Worm (Caenorhabditis elegans): ENCODE data around the gene Y38C1AA.6.

Gene Y38C1AA.6

ce11 chrIV:178696-179095, 16.1 kb downstream of the Y38C1AA.6 start, which contains the start of gene tcl-2:
Gene tcl-2, plus strand, starts transcription at chrIV:179083.
- TF ChIP-seq somi-1 (GFP tag; optimal IDR thresholded peaks at IDR 0.05) (no peak), Y53F4B.3 (GFP tag; IDR thresholded peaks at IDR 0.05) (no peak), let-607 (tag; optimal IDR thresholded peaks at IDR 0.05) (no peak), F39B2.1 (GFP tag; IDR thresholded peaks at IDR 0.05) (no peak), T07F8.4 (tag; optimal IDR thresholded peaks at IDR 0.05) (no peak), egrh-3 (GFP tag; IDR thresholded peaks at IDR 0.05) (no peak)

ce11 chrIV:179700-180099, 17.1 kb downstream of the Y38C1AA.6 start:
- no peak for TF ChIP-seq hlh-12 (tag; optimal IDR thresholded peaks at IDR 0.05)
- no peak for TF ChIP-seq dox-1 (GFP tag; IDR thresholded peaks at IDR 0.05)
- TF ChIP-seq snpc-3.4 (tag; optimal IDR thresholded peaks at IDR 0.05), result no peak
- TF ChIP-seq B0261.1 (tag; optimal IDR thresholded peaks at IDR 0.05), result no peak
- no peak for TF ChIP-seq him-1 (tag; optimal IDR thresholded peaks at IDR 0.05)
- no peak for TF ChIP-seq Y95B8A.8 (GFP tag; IDR thresholded peaks at IDR 0.05)
- TF ChIP-seq F49E8.2 (tag; optimal IDR thresholded peaks at IDR 0.05; ENCODE audit: insufficient read depth), result no peak
- no peak for TF ChIP-seq nhr-80 (tag; optimal IDR thresholded peaks at IDR 0.05)
- no peak for TF ChIP-seq dpl-1 (GFP tag; optimal IDR thresholded peaks at IDR 0.05)
- TF ChIP-seq cebp-2 (GFP tag; IDR thresholded peaks at IDR 0.05), result no peak
- no peak for TF ChIP-seq ceh-91 (GFP tag; IDR thresholded peaks at IDR 0.05)

DNA sequence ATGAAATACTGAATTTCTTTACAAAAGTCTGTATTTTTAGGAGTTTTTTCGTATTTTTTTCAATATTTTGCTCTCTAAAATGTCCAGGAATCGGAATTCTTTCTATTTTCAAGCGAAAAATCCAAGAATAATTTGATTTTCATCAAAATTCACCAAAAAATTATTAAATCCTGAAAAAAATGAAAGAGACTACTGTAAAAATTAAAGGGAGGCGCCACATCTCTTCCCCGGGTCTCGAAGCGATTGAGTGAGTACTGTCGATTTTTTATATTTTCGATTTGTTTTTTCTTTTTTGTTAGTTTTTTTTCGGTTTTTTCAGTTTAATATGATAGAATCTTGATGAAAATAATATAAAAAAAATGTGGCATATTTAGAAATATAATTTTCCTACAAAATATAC, 20.9 kb downstream of the Y38C1AA.6 start:
- peak; percentile 79 for TF ChIP-seq F33H1.4 (GFP tag; IDR thresholded peaks at IDR 0.05)
- TF ChIP-seq ZK185.1 (tag; optimal IDR thresholded peaks at IDR 0.05; ENCODE audit: poor library complexity, severe bottlenecking), result no peak
- no peak for TF ChIP-seq hmg-20 (GFP tag; IDR thresholded peaks at IDR 0.05)
- no peak for TF ChIP-seq unc-62 (GFP tag; optimal IDR thresholded peaks at IDR 0.05)
- no peak for TF ChIP-seq B0336.3 (GFP tag; IDR thresholded peaks at IDR 0.05)
- TF ChIP-seq cebp-1 (GFP tag; IDR thresholded peaks at IDR 0.05), result no peak
- no peak for TF ChIP-seq cebp-1 (tag; optimal IDR thresholded peaks at IDR 0.05)
- no peak for TF ChIP-seq sdz-38 (tag; optimal IDR thresholded peaks at IDR 0.05)
- TF ChIP-seq C06A6.2 (GFP tag; conservative IDR thresholded peaks at IDR 0.05), result no peak
- TF ChIP-seq madf-6 (GFP tag; IDR thresholded peaks at IDR 0.05), result peak; percentile 51
- TF ChIP-seq rcor-1 (GFP tag; IDR thresholded peaks at IDR 0.05), result no peak
- TF ChIP-seq ztf-26 (tag; optimal IDR thresholded peaks at IDR 0.05), result no peak
- no peak for TF ChIP-seq Y53G8AR.9 (GFP tag; conservative IDR thresholded peaks at IDR 0.05)
- TF ChIP-seq pbrm-1 (GFP tag; IDR thresholded peaks at IDR 0.05), result no peak
- TF ChIP-seq lsl-1 (GFP tag; optimal IDR thresholded peaks at IDR 0.05), result peak; percentile 81
- no peak for TF ChIP-seq F10E7.11 (tag; optimal IDR thresholded peaks at IDR 0.05)
- TF ChIP-seq xnd-1 (tag; optimal IDR thresholded peaks at IDR 0.05), result peak; percentile 55

ce11 chrIV:184184-184583, 21.6 kb downstream of the Y38C1AA.6 start, which contains the start of gene pnc-1:
Gene pnc-1, plus strand, starts transcription at chrIV:184484.
- 0 out of 2 replicates have a peak, but pooled peaks have one; percentile 24 for TF ChIP-seq Y56A3A.18 (GFP tag; IDR thresholded peaks at IDR 0.05)
- no peak for TF ChIP-seq ceh-91 (GFP tag; IDR thresholded peaks at IDR 0.05)
- TF ChIP-seq ztf-26 (tag; optimal IDR thresholded peaks at IDR 0.05), result no peak
